Fruit fly (Drosophila melanogaster): ENCODE results near the gene CG4950.

- no peak for TF ChIP-seq CG8478 (optimal IDR thresholded peaks at IDR 0.05)
- TF ChIP-seq EcR (GFP tag; optimal IDR thresholded peaks at IDR 0.05), result no peak
- no peak for TF ChIP-seq pan (optimal IDR thresholded peaks at IDR 0.05)
- no peak for TF ChIP-seq psq (optimal IDR thresholded peaks at IDR 0.05)
- TF ChIP-seq usp (GFP tag; optimal IDR thresholded peaks at IDR 0.05), result no peak
Measured at dm6 chr3L:16279171-16279570, 11.2 kb upstream of the CG4950 start, which contains the start of gene CG13050.

Data from whole organism.